Fruit fly (Drosophila melanogaster) whole organism: Measurements from ENCODE around the gene Sodh2.

ENCODE experiments used
- CG8478 ChIP-seq: fragments of >200 bp; optimal IDR thresholded peaks from 2 replicates; lab custom pipeline; 2018; ENCODE audit warnings: inconsistent platforms
- Dll ChIP-seq: fragments of >200 bp; optimal IDR thresholded peaks from 2 replicates; lab custom pipeline; 2017
- EcR ChIP-seq, 2 experiments: fragments of >200 bp; optimal IDR thresholded peaks; 2 replicates each; lab custom pipeline; 2017; ENCODE audit warnings: missing biosample characterization in 2 of 2, missing genetic modification characterization in 2 of 2, missing genetic modification reagents in 2 of 2
- pan ChIP-seq: fragments of >200 bp; optimal IDR thresholded peaks from 2 replicates; lab custom pipeline; 2017
- psq ChIP-seq: fragments of >200 bp; optimal IDR thresholded peaks from 2 replicates; lab custom pipeline; 2017
- usp ChIP-seq: fragments of >200 bp; optimal IDR thresholded peaks from 2 replicates; lab custom pipeline; 2017; ENCODE audit warnings: missing biosample characterization, missing genetic modification characterization, mixed read lengths

Gene Sodh2

DNA sequence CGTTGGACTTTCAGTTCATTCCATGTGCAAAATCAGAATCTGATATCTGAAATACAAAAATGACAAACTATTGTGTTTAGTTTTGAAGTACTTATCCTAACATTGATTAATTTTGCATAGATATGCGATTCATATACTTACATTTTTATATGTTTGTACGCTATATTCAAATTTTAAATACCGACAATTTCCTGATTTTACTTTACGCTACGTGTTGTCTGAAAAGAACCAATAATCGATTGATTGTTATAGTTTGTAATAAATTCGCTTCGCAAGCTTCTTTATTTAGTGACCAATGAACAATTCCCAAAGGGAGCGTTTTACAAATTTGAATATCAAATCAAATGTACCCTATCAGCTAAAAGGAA, 13.3 kb downstream of the Sodh2 start, which contains the start of gene Ak3:
Ak3 (minus strand) TSS at position 69 of the 368 bp plus-strand sequence.
- no peak for TF ChIP-seq psq (lab: Kevin White, UChicago)
- no peak for TF ChIP-seq Dll (lab: Kevin White, UChicago)
- TF ChIP-seq usp (GFP tag; lab: Kevin White, UChicago) = no peak
- no peak for TF ChIP-seq CG8478 (lab: Kevin White, UChicago)
- TF ChIP-seq EcR (GFP tag; optimal IDR thresholded peaks at IDR 0.05; lab: Kevin White, UChicago) = no peak
- no peak for TF ChIP-seq pan (lab: Kevin White, UChicago)

DNA sequence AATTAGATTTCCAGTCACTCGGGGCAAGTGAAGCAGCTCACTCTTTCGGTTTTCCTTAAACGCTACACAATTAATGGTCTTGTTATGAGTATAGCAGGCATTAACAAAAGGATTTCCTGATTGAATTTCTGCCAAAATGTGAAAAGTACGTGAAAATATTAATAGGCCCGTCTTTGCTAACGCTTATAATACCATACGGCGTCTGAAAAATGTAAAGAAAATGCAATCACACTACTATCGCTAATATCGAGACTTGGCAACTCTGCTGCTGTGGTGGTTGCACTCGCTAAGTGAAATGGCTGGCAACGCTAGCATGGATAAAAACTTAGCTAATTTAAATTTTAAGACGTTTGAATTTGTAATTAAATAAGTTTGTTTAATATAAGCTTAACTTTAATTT, 17.1 kb downstream of the Sodh2 start, which contains the start of gene CG6621:
CG6621 (minus strand) TSS at position 205 of the 400 bp plus-strand sequence.
- TF ChIP-seq usp (GFP tag; lab: Kevin White, UChicago) = no peak
- TF ChIP-seq psq (lab: Kevin White, UChicago) = no peak
- no peak for TF ChIP-seq EcR (GFP tag; optimal IDR thresholded peaks at IDR 0.05; lab: Kevin White, UChicago)
- TF ChIP-seq CG8478 (lab: Kevin White, UChicago) = no peak
- no peak for TF ChIP-seq pan (lab: Kevin White, UChicago)
- TF ChIP-seq Dll (lab: Kevin White, UChicago) = no peak
